Fruit fly (Drosophila melanogaster): ENCODE data around the gene ATP8B.

Gene ATP8B

dm6 chr3R:12083537-12083936 lies 6.9 kb downstream of the ATP8B start:
- TF ChIP-seq CG9139 (GFP tag; optimal IDR thresholded peaks at IDR 0.05) (no peak), fkh (GFP tag; optimal IDR thresholded peaks at IDR 0.05) (peak; percentile 19), net (GFP tag; optimal IDR thresholded peaks at IDR 0.05) (peak; percentile 4), CG4318 (GFP tag; optimal IDR thresholded peaks at IDR 0.05) (no peak), CG6854 (GFP tag; optimal IDR thresholded peaks at IDR 0.05) (no peak), spab (GFP tag; optimal IDR thresholded peaks at IDR 0.05) (no peak), Ets21C (GFP tag; optimal IDR thresholded peaks at IDR 0.05) (no peak), CG11294 (GFP tag; IDR thresholded peaks at IDR 0.05) (no peak), CG31627 (GFP tag; optimal IDR thresholded peaks at IDR 0.05) (peak; percentile 28), CG8632 (GFP tag; optimal IDR thresholded peaks at IDR 0.05) (peak; percentile 17), topi (GFP tag; optimal IDR thresholded peaks at IDR 0.05) (peak; percentile 4), CG34406 (GFP tag; optimal IDR thresholded peaks at IDR 0.05) (peak; percentile 9), ss (GFP tag; optimal IDR thresholded peaks at IDR 0.05) (no peak), Hr4 (GFP tag; optimal IDR thresholded peaks at IDR 0.05) (no peak), Hr39 (GFP tag; optimal IDR thresholded peaks at IDR 0.05) (peak; percentile 30), CG6792 (GFP tag; optimal IDR thresholded peaks at IDR 0.05) (peak; percentile 11), acj6 (GFP tag; optimal IDR thresholded peaks at IDR 0.05) (peak; percentile 15), OdsH (GFP tag; optimal IDR thresholded peaks at IDR 0.05) (no peak), Blimp-1 (GFP tag; optimal IDR thresholded peaks at IDR 0.05) (no peak), Gug (GFP tag; IDR thresholded peaks at IDR 0.05) (no peak), pdm3 (GFP tag; optimal IDR thresholded peaks at IDR 0.05) (peak; percentile 33), lz (GFP tag; optimal IDR thresholded peaks at IDR 0.05) (peak; percentile 15), svp (GFP tag) (peak; percentile 78), Eip78C (GFP tag) (peak; percentile 55), CG3032 (tag; optimal IDR thresholded peaks at IDR 0.05) (no peak), Met (GFP tag; optimal IDR thresholded peaks at IDR 0.05) (peak; percentile 31), CG3919 (GFP tag; optimal IDR thresholded peaks at IDR 0.05) (no peak), Smox (GFP tag; optimal IDR thresholded peaks at IDR 0.05) (peak; percentile 27), CG6808 (GFP tag; optimal IDR thresholded peaks at IDR 0.05) (no peak), cyc (GFP tag; optimal IDR thresholded peaks at IDR 0.05) (peak; percentile 5), esn (GFP tag; optimal IDR thresholded peaks at IDR 0.05) (peak; percentile 33), CG6276 (GFP tag; optimal IDR thresholded peaks at IDR 0.05) (no peak), CG11902 (GFP tag; optimal IDR thresholded peaks at IDR 0.05) (no peak), CG15336 (GFP tag; IDR thresholded peaks at IDR 0.05) (no peak), CG7368 (GFP tag; optimal IDR thresholded peaks at IDR 0.05) (no peak), CG10669 (GFP tag; optimal IDR thresholded peaks at IDR 0.05) (no peak), Eip75B (GFP tag; optimal IDR thresholded peaks at IDR 0.05) (no peak), Sox102F (GFP tag; optimal IDR thresholded peaks at IDR 0.05) (peak; percentile 22), CG6163 (GFP tag; IDR thresholded peaks at IDR 0.05) (no peak), CG1621 (tag; optimal IDR thresholded peaks at IDR 0.05) (no peak)

- TF ChIP-seq CG6163 (GFP tag; IDR thresholded peaks at IDR 0.05) (peak; percentile 12; the same call in 1 of the 3 replicates), salr (GFP tag; optimal IDR thresholded peaks at IDR 0.05) (no peak), Eip78C (GFP tag) (peak; percentile 36), svp (GFP tag) (peak; percentile 63)
These were observed 9.9 kb downstream of the ATP8B start for dm6 chr3R:12080370-12080968.

All from whole organism, prepupa.